Worm (Caenorhabditis elegans): Measurements from ENCODE around the gene T26H5.4.

DNA sequence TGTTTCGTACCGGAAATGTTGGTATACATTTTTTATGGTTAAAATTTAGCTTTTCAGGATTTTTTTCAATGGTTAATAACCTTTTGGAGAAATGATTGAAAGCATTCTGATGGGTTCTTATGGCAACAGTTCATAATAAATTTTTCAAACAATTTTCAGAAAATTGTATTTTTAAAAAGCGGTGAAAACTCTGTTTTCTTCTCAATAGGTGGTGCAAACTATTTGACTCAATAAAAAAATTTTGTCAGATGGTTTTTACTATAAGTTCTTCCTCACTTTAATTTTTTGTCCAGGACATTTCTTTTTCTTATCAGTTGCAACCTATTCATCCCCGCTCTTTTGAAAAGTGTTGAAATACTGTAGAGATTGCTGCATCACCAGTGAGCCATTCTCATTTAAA lies 364 bp upstream of the T26H5.4 start, which contains the start of gene T26H5.14:
- no peak for TF ChIP-seq gmeb-2 (tag; optimal IDR thresholded peaks at IDR 0.05)
- no peak for TF ChIP-seq hlh-30 (tag; optimal IDR thresholded peaks at IDR 0.05; ENCODE audit: insufficient read depth)
- no peak for TF ChIP-seq ttx-3 (tag; optimal IDR thresholded peaks at IDR 0.05)
- TF ChIP-seq pha-4 (tag; optimal IDR thresholded peaks at IDR 0.05): no peak
- TF ChIP-seq elt-4 (tag; optimal IDR thresholded peaks at IDR 0.05): no peak
- TF ChIP-seq sdc-2 (tag; optimal IDR thresholded peaks at IDR 0.05): no peak
- no peak for TF ChIP-seq pqm-1 (tag; optimal IDR thresholded peaks at IDR 0.05)
- TF ChIP-seq elt-2 (tag; optimal IDR thresholded peaks at IDR 0.05): no peak
- no peak for TF ChIP-seq rnt-1 (tag; optimal IDR thresholded peaks at IDR 0.05)
- TF ChIP-seq madf-2 (tag; optimal IDR thresholded peaks at IDR 0.05): no peak
- TF ChIP-seq F13H6.1 (tag; optimal IDR thresholded peaks at IDR 0.05): no peak

All from whole organism, late embryonic.